Worm (Caenorhabditis elegans) whole organism, L4/young adult: ENCODE data around the gene lec-10.

Source experiments
- W03F9.2 ChIP-seq: fragments of 150-350 bp; optimal IDR thresholded peaks from 2 replicates; lab custom pipeline; 2014; ENCODE audit warnings: missing biosample characterization, missing genetic modification characterization
- dao-5 ChIP-seq: sonication (generic microtip); optimal IDR thresholded peaks from 2 replicates; lab custom pipeline; 2016; ENCODE audit warnings: missing genotype, missing genetic modification characterization, moderate library complexity, missing compliant biosample characterization
- him-1 ChIP-seq: sonication (generic microtip); optimal IDR thresholded peaks from 2 replicates; lab custom pipeline; 2016; ENCODE audit warnings: missing genotype, missing genetic modification reagents, missing genetic modification characterization, missing compliant biosample characterization

DNA sequence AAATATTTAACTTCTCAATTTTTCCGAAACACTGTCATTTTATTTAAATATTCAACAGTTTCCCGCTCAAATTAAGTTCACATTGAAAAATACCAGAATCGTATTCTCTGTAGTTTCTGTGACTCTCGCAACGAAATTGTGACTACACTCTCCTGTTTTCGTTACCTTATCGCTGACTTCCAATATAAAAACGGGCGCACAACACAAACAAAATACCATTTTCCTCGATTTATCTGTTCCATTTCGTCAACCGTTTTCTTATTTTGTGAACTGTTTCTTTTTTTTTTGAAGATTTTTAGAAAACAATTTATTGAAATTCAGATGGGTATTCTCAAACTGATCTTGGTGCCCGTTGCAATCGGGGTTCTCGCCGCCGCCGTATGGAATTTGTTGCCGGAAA is 10.0 kb upstream of the lec-10 start, which contains the start of gene W01A11.1:
- TF ChIP-seq him-1 (tag; lab: Kevin White, UChicago) = no peak
- no peak for TF ChIP-seq dao-5 (tag; lab: Kevin White, UChicago)
- no peak for TF ChIP-seq W03F9.2
